Fruit fly (Drosophila melanogaster): ENCODE measurements around the gene Faf2.

dm6 chr2L:18673185-18673584, 35.3 kb downstream of the Faf2 start, which contains the start of gene CG43339:
- no peak for TF ChIP-seq Blimp-1 (GFP tag; optimal IDR thresholded peaks at IDR 0.05)
- TF ChIP-seq Sox14 (GFP tag; optimal IDR thresholded peaks at IDR 0.05), result no peak
- no peak for TF ChIP-seq Ets21C (GFP tag; optimal IDR thresholded peaks at IDR 0.05)
- TF ChIP-seq CG16779 (tag; optimal IDR thresholded peaks at IDR 0.05), result no peak
- no peak for TF ChIP-seq acj6 (GFP tag; optimal IDR thresholded peaks at IDR 0.05)
- TF ChIP-seq Sox102F (GFP tag; optimal IDR thresholded peaks at IDR 0.05), result no peak
- no peak for TF ChIP-seq topi (GFP tag; optimal IDR thresholded peaks at IDR 0.05)
- no peak for TF ChIP-seq ss (GFP tag; optimal IDR thresholded peaks at IDR 0.05)
- no peak for TF ChIP-seq CG6276 (GFP tag; optimal IDR thresholded peaks at IDR 0.05)
- no peak for TF ChIP-seq CG11762 (GFP tag; optimal IDR thresholded peaks at IDR 0.05; ENCODE audit: insufficient read depth)
